Worm (Caenorhabditis elegans): ENCODE data around the gene srd-13.

srd-13 gene

DNA sequence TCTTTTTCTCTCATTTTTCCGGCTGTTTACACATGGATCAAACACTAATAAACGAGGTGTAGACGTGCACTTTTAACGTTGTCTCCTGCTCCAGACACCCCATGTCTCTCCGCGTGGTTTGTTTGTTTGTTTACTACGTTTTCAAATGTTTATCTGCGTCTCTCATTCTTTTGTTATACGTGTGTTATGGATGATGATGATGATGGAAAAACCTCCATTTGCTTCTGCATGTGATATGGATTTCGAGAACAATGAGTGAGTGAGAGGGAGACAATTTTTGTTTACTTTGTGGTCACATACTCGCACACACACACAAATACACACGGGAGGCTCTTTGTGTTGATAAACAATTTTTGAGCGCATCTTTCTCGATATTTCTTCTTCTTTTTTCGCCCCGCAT, 31.0 kb downstream of the srd-13 start:
- TF ChIP-seq ttx-3 (tag; optimal IDR thresholded peaks at IDR 0.05) (no peak), syd-9 (tag; optimal IDR thresholded peaks at IDR 0.05) (no peak), odd-2 (tag; optimal IDR thresholded peaks at IDR 0.05) (no peak), ceh-9 (tag; optimal IDR thresholded peaks at IDR 0.05) (no peak), gmeb-2 (tag; optimal IDR thresholded peaks at IDR 0.05) (no peak), nfya-1 (tag; optimal IDR thresholded peaks at IDR 0.05) (no peak), pha-4 (tag; optimal IDR thresholded peaks at IDR 0.05) (no peak), ceh-45 (GFP tag; IDR thresholded peaks at IDR 0.05) (no peak), K02D7.2 (tag; optimal IDR thresholded peaks at IDR 0.05) (no peak), hlh-8 (tag; optimal IDR thresholded peaks at IDR 0.05) (no peak), fkh-10 (GFP tag; optimal IDR thresholded peaks at IDR 0.05) (no peak), dmd-4 (tag; optimal IDR thresholded peaks at IDR 0.05; ENCODE audit: borderline replicate concordance) (no peak), ceh-31 (tag; optimal IDR thresholded peaks at IDR 0.05) (peak; percentile 8), unc-42 (tag; optimal IDR thresholded peaks at IDR 0.05) (peak; percentile 0), ama-1 (optimal IDR thresholded peaks at IDR 0.05) (no peak), mec-3 (tag; optimal IDR thresholded peaks at IDR 0.05; ENCODE audit: borderline replicate concordance) (no peak), fkh-6 (tag; optimal IDR thresholded peaks at IDR 0.05) (no peak), Y22D7AL.16 (tag; optimal IDR thresholded peaks at IDR 0.05) (no peak), C38D4.7 (GFP tag; optimal IDR thresholded peaks at IDR 0.05) (no peak), ceh-14 (tag; optimal IDR thresholded peaks at IDR 0.05) (peak; percentile 61), lin-11 (tag; optimal IDR thresholded peaks at IDR 0.05) (no peak), lim-6 (tag; optimal IDR thresholded peaks at IDR 0.05) (no peak), elt-2 (tag; optimal IDR thresholded peaks at IDR 0.05) (peak; percentile 40), fax-1 (tag; optimal IDR thresholded peaks at IDR 0.05) (no peak), ceh-48 (tag; optimal IDR thresholded peaks at IDR 0.05) (no peak), ceh-6 (GFP tag; optimal IDR thresholded peaks at IDR 0.05) (no peak), dve-1 (tag; optimal IDR thresholded peaks at IDR 0.05) (peak; percentile 80), elt-4 (tag; optimal IDR thresholded peaks at IDR 0.05) (no peak), ceh-2 (tag; optimal IDR thresholded peaks at IDR 0.05) (no peak), madf-2 (tag; optimal IDR thresholded peaks at IDR 0.05) (no peak), pat-9 (tag; optimal IDR thresholded peaks at IDR 0.05) (no peak), hlh-15 (tag; optimal IDR thresholded peaks at IDR 0.05) (no peak), ref-2 (tag; optimal IDR thresholded peaks at IDR 0.05) (no peak), sdc-2 (tag; optimal IDR thresholded peaks at IDR 0.05) (no peak), pax-1 (tag; optimal IDR thresholded peaks at IDR 0.05) (no peak), ceh-24 (tag; optimal IDR thresholded peaks at IDR 0.05) (no peak), npax-4 (tag; optimal IDR thresholded peaks at IDR 0.05) (no peak), T23F11.4 (GFP tag; optimal IDR thresholded peaks at IDR 0.05) (no peak), ceh-30 (tag; optimal IDR thresholded peaks at IDR 0.05) (no peak), nhr-232 (tag; optimal IDR thresholded peaks at IDR 0.05) (no peak), rnt-1 (tag; optimal IDR thresholded peaks at IDR 0.05) (peak; percentile 10), ceh-34 (tag; optimal IDR thresholded peaks at IDR 0.05) (peak; percentile 55), ceh-19 (GFP tag; optimal IDR thresholded peaks at IDR 0.05) (peak; percentile 37), hlh-30 (tag; optimal IDR thresholded peaks at IDR 0.05; ENCODE audit: insufficient read depth) (peak; percentile 81), F13H6.1 (tag; optimal IDR thresholded peaks at IDR 0.05) (peak; percentile 75), ztf-16 (tag; optimal IDR thresholded peaks at IDR 0.05) (no peak), unc-55 (GFP tag; optimal IDR thresholded peaks at IDR 0.05) (peak; percentile 1), pha-2 (tag; optimal IDR thresholded peaks at IDR 0.05) (no peak), zip-5 (tag; optimal IDR thresholded peaks at IDR 0.05) (no peak), K09A11.1 (tag; optimal IDR thresholded peaks at IDR 0.05; ENCODE audit: insufficient read depth) (no peak), unc-3 (GFP tag; conservative IDR thresholded peaks at IDR 0.05) (no peak), unc-3 (tag; optimal IDR thresholded peaks at IDR 0.05) (no peak), ahr-1 (tag; optimal IDR thresholded peaks at IDR 0.05) (no peak), ets-4 (tag; optimal IDR thresholded peaks at IDR 0.05) (no peak), ceh-18 (tag; optimal IDR thresholded peaks at IDR 0.05) (peak; percentile 89)

Data from whole organism, late embryonic.